Fruit fly (Drosophila melanogaster): ENCODE data around the gene CG9119.

dm6 chr3L:1211096-1211495, 6.5 kb upstream of the CG9119 start, which contains the start of gene LysD:
- TF ChIP-seq CTCF (optimal IDR thresholded peaks at IDR 0.05) (no peak), CG8478 (optimal IDR thresholded peaks at IDR 0.05) (no peak)
